Fruit fly (Drosophila melanogaster): Measurements from ENCODE around the gene CG15715.

CG15715 gene

dm6 chr3L:15837209-15837608 lies at the start of gene CG15715:
Gene CG15715, minus strand, starts transcription at chr3L:15837482.
- TF ChIP-seq noc (tag; optimal IDR thresholded peaks at IDR 0.05) = no peak

DNA sequence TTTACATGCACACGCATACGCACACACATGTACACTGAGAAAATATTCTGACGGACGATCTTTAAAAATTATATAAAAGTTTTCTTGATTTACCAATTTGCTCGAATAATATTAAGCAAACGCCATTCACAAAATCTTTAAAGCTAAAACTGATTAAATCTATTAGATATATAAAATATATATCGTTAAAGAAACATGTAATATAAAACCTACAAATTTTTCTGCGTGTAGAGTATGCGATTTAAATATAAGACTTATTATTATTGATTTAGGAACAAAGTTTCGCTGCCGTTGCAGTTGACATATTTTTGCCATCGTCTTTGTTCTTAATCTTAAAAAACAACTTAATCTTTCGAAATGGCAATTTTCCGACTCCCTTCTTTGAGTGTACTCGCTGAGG lies 40.2 kb upstream of the CG15715 start:
- no peak for TF ChIP-seq noc (tag; optimal IDR thresholded peaks at IDR 0.05)

DNA sequence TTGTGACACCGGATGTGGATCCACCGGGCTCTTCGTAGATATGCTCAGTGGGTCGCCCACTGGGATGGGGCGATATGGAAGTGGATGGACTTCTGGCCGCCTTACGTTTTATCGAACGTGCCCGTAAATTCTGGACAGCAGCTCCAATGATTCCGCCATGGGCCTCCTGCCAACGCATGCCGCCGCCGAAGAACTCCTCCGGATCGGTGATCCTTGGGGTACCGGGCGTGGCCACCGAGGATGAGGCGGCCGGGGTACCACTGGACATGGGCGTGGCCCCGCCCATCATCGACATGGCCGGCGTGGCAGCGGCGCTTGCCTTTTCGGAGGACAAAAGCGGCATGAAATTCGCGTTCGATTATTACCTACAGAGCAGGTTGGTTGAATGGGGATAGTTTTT lies 18.8 kb upstream of the CG15715 start:
- TF ChIP-seq noc (tag; optimal IDR thresholded peaks at IDR 0.05) = no peak

- TF ChIP-seq noc (tag; optimal IDR thresholded peaks at IDR 0.05) = no peak
Measured at dm6 chr3L:15847655-15848054, 10.4 kb upstream of the CG15715 start.

dm6 chr3L:15847224-15847623 lies 9.9 kb upstream of the CG15715 start:
- TF ChIP-seq noc (tag; optimal IDR thresholded peaks at IDR 0.05) = no peak

DNA sequence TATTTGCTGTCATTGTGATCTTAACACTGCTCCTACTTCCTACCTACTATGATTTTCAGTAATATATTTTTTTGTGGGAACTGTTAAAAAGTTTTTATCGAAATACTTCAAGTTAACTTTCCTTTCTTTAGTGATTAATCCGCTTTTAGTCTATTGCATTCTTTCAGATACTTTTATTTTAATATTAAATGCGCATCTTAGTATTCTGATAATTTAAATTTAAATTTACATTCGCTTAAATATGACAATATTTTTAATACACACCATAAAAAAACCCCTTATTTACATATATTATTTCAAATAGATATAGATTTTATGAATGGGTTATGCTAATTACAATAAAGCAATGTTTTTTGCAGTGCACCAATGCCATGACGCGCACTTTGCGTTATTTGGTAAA lies 7.3 kb upstream of the CG15715 start:
- TF ChIP-seq noc (tag; optimal IDR thresholded peaks at IDR 0.05) = no peak

dm6 chr3L:15843962-15844361 lies 6.7 kb upstream of the CG15715 start, which contains the start of gene meru:
Gene meru, minus strand, starts transcription at chr3L:15844062.
- TF ChIP-seq noc (tag; optimal IDR thresholded peaks at IDR 0.05) = no peak

- no peak for TF ChIP-seq noc (tag; optimal IDR thresholded peaks at IDR 0.05)
Measured at dm6 chr3L:15834877-15835555, 2.3 kb downstream of the CG15715 start, which contains the start of gene CG18081. Gene CG18081, minus strand, starts transcription at chr3L:15835388.

dm6 chr3L:15832146-15832545 lies 5.1 kb downstream of the CG15715 start, which contains the start of gene CG12713:
Gene CG12713, plus strand, starts transcription at chr3L:15832464.
- no peak for TF ChIP-seq noc (tag; optimal IDR thresholded peaks at IDR 0.05)

- TF ChIP-seq noc (tag; optimal IDR thresholded peaks at IDR 0.05) = peak; percentile 93
Measured at dm6 chr3L:15826985-15827635, 10.2 kb downstream of the CG15715 start.

- no peak for TF ChIP-seq noc (tag; optimal IDR thresholded peaks at IDR 0.05)
Measured at dm6 chr3L:15826347-15826984, 10.8 kb downstream of the CG15715 start, which contains the start of the genes DCP2 and dbo. Gene DCP2, minus strand, starts transcription at chr3L:15826423. Gene dbo, plus strand, starts transcription at chr3L:15826888.

DNA sequence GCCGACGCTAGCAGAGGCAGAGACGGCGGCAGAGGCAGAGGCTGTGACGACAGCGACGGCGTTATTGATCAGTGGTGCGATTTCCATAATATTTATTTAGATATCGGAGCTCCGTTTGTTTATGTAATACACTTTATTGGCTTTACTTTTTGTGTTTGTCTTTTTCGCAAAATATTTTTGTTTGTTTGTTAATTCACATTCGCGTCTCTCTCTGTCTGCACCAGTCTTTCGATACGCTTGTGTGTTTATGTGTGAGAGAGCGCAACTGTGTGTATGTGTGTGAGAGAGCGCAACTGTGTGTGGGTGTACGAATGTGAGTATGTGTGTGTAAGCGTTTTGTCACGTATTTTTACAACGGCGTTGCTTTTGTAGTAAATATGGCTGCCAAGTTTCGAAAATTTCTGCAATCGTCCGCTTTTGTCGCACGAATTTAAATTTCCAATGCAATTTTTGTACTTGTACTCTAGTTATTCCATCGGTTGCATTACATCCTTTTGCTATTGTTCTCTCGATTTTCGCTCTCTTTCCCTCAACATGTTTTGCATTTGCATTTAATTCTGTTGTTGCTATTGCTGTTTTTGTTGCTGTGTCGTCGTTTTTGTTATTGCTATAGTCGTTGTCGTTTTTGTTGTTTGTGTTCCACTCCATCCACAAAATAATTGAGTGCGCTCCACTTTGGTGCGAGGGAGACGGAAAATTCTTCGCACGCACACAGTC lies 11.6 kb downstream of the CG15715 start:
- TF ChIP-seq noc (tag; optimal IDR thresholded peaks at IDR 0.05) = peak; percentile 71

dm6 chr3L:15824537-15824936 lies 12.7 kb downstream of the CG15715 start:
- TF ChIP-seq noc (tag; optimal IDR thresholded peaks at IDR 0.05) = no peak

dm6 chr3L:15823780-15824423 lies 13.4 kb downstream of the CG15715 start:
- peak; percentile 13 for TF ChIP-seq noc (tag; optimal IDR thresholded peaks at IDR 0.05)

DNA sequence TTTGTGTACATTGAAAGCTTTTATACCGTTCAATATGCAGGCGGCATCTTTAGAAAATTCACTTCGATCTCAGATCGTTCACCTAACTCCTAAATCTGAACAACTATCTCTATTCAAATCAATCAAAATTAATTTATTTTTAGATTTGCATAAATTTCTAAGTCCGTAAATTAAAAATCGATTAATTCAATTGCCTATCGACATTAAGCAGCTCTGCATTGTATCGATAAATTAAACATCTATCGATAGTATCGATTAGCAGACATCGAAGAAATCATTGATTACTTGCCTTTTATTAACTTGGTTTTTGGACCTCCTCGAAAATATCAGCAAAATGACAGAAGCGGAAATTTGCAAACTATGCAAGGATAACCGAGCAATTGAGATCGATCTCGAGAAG lies 20.6 kb downstream of the CG15715 start, which contains the start of gene CkIIalpha-i1:
TSS of gene CkIIalpha-i1 (plus strand) at position 266 of the 400 bp plus-strand sequence.
- no peak for TF ChIP-seq noc (tag; optimal IDR thresholded peaks at IDR 0.05)

DNA sequence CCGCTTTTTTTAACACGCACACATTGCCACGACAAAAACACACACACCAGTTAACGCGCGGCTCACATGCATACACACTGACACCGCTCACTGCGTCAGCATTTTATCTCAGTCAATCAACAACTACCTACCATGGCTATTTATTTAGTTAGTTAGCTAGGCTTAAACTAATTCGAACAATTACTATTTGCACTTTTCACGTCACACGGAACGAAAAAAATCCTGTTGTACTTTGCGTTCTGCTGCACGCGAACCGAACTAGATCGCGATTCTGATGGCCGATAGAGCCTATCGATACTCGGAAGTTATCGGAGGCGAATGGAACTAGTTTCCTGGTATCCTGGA lies 21.2 kb downstream of the CG15715 start, which contains the start of gene fwe:
TSS of gene fwe (minus strand) at position 268 of the 345 bp plus-strand sequence.
- TF ChIP-seq noc (tag; optimal IDR thresholded peaks at IDR 0.05) = no peak

Measured in whole organism, larva.